Fruit fly (Drosophila melanogaster): ENCODE results near the gene ninaA.

- TF ChIP-seq CG8478 (optimal IDR thresholded peaks at IDR 0.05) (no peak), CTCF (optimal IDR thresholded peaks at IDR 0.05) (peak; percentile 59 to 78)
These were observed 22.0 kb upstream of the ninaA start, which contains the start of gene CG13949 for dm6 chr2L:855052-855547.

Data from S2 (cell line).